Fruit fly (Drosophila melanogaster): Measurements from ENCODE around the gene RluA-2.

DNA sequence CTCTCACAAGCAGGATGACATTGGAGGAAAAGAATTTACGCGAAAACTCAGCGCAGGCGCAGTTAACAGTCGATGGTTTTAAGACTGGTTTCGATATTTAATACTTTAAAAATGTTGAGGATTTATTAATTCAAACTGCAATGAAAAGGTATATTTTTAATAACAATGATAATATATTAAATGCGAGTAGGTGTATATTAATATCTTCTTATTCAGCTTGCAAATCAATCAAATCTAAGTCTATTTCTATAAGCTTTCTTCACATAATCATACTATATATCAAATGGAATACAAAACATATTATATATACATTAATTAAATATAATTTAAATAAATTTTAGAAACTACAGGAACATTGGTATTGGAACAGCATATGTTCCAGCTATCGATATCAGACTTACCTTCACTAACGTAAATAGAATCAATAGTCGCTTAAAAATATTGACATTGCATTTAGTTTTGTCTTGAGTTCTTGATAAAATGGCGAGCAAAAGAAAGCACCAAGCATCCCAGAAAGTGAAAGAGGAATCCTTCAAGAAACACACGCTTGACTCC, 41.2 kb upstream of the RluA-2 start, which contains the start of the genes TBC1D16 and holn1:
- TF ChIP-seq CG18619 (GFP tag; optimal IDR thresholded peaks at IDR 0.05) (no peak), CoRest (tag; optimal IDR thresholded peaks at IDR 0.05) (no peak), seq (GFP tag; IDR thresholded peaks at IDR 0.05) (no peak), CG11560 (tag; IDR thresholded peaks at IDR 0.05) (no peak), CG12769 (tag; optimal IDR thresholded peaks at IDR 0.05) (no peak), CG17359 (tag; optimal IDR thresholded peaks at IDR 0.05) (no peak), CG1529 (GFP tag; optimal IDR thresholded peaks at IDR 0.05) (no peak), dmrt11E (tag; optimal IDR thresholded peaks at IDR 0.05) (no peak), CG12744 (GFP tag; optimal IDR thresholded peaks at IDR 0.05) (no peak), Bteb2 (GFP tag; optimal IDR thresholded peaks at IDR 0.05) (no peak), sug (tag; optimal IDR thresholded peaks at IDR 0.05) (no peak)
